Worm (Caenorhabditis elegans) whole organism, midembryonic: ENCODE results near the gene ZK84.5.

Experiments used
- T22C8.4 ChIP-seq: fragments of 200-800 bp; sonication (Bioruptor generic); IDR thresholded peaks from 2 replicates; pipeline ENCODE4 v1.3.6; 2022; ENCODE audit warnings: missing genetic modification characterization, missing compliant biosample characterization
- cog-1 ChIP-seq: sonication (generic microtip); optimal IDR thresholded peaks from 2 replicates; lab custom pipeline; 2016; ENCODE audit warnings: missing genetic modification characterization, missing compliant biosample characterization
- flt-1 ChIP-seq: fragments of 200-800 bp; sonication (Bioruptor generic); IDR thresholded peaks from 2 replicates; pipeline ENCODE4 v1.3.6; 2022; ENCODE audit warnings: missing genetic modification characterization, missing compliant biosample characterization
- klf-2 ChIP-seq: fragments of 200-800 bp; sonication (Bioruptor generic); conservative IDR thresholded peaks from 2 replicates; pipeline ENCODE4 v1.3.6; 2022; ENCODE audit warnings: missing genetic modification reagents, missing genetic modification characterization, missing compliant biosample characterization
- med-1 ChIP-seq: sonication (generic microtip); optimal IDR thresholded peaks from 2 replicates; lab custom pipeline; 2017; ENCODE audit warnings: missing genetic modification characterization, mild to moderate bottlenecking, missing compliant biosample characterization, antibody characterized with exemption, missing genetic modification reagents; ENCODE audit not compliant: insufficient read depth
- ref-1 ChIP-seq: fragments of 200-800 bp; sonication (Bioruptor generic); conservative IDR thresholded peaks from 2 replicates; pipeline ENCODE4 v1.3.6; 2022; ENCODE audit warnings: missing genetic modification reagents, missing genetic modification characterization, missing compliant biosample characterization
- tab-1 ChIP-seq: fragments of 200-800 bp; sonication (Bioruptor generic); IDR thresholded peaks from 2 replicates; pipeline ENCODE4 v1.3.6; 2022; ENCODE audit warnings: missing genetic modification characterization, missing compliant biosample characterization
- ztf-23 ChIP-seq: fragments of 200-800 bp; sonication (Bioruptor generic); IDR thresholded peaks from 2 replicates; pipeline ENCODE4 v1.3.6; 2022; ENCODE audit warnings: missing genetic modification reagents, missing genetic modification characterization, missing compliant biosample characterization
- ztf-29 ChIP-seq: fragments of 200-800 bp; sonication (Bioruptor generic); IDR thresholded peaks from 2 replicates; pipeline ENCODE4 v1.3.6; 2022; ENCODE audit warnings: missing genetic modification reagents, missing genetic modification characterization, missing compliant biosample characterization

Gene ZK84.5

ce11 chrII:5968037-5968436, 48.3 kb downstream of the ZK84.5 start, which contains the start of gene B0034.1:
TSS of gene B0034.1 (plus strand) at chrII:5968337.
- no peak for TF ChIP-seq cog-1 (tag; lab: Kevin White, UChicago)
- no peak for TF ChIP-seq med-1 (GFP tag; lab: Kevin White, UChicago)
- no peak for TF ChIP-seq tab-1 (GFP tag; lab: Robert Waterston, UW)
- no peak for TF ChIP-seq klf-2 (GFP tag; lab: Robert Waterston, UW)
- no peak for TF ChIP-seq ztf-23
- TF ChIP-seq ztf-29 (GFP tag; lab: Robert Waterston, UW), result no peak
- TF ChIP-seq flt-1 (GFP tag; lab: Robert Waterston, UW), result no peak
- TF ChIP-seq T22C8.4, result no peak
- no peak for TF ChIP-seq ref-1 (GFP tag; lab: Robert Waterston, UW)

DNA sequence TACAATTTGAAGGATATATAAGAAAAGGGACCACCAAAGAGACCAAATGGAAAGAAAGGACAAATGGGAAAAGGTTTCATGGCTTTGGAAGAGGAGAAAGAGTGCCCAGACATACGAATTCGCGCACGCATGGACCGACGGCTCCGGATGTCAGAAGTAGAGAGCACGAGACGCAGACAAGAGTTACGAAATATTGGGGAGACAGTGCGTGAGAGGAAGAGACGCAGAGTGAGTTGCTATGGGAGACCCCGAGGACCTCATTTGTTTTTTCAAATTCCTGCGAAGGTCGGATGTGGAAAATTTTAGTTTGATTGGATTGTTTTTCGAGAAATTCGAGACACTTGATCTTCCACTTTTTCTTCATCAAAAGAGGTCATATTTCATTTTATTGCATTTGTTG, 49.7 kb downstream of the ZK84.5 start:
- TF ChIP-seq tab-1 (GFP tag; lab: Robert Waterston, UW), result no peak
- TF ChIP-seq T22C8.4, result no peak
- TF ChIP-seq ztf-29 (GFP tag; lab: Robert Waterston, UW), result no peak
- TF ChIP-seq cog-1 (tag; lab: Kevin White, UChicago), result no peak
- TF ChIP-seq klf-2 (GFP tag; lab: Robert Waterston, UW), result no peak
- TF ChIP-seq flt-1 (GFP tag; lab: Robert Waterston, UW), result no peak
- TF ChIP-seq med-1 (GFP tag; lab: Kevin White, UChicago), result no peak
- TF ChIP-seq ref-1 (GFP tag; lab: Robert Waterston, UW), result no peak
- no peak for TF ChIP-seq ztf-23
